Worm (Caenorhabditis elegans): ENCODE measurements around the gene cdh-5.
"Not testable (repeated sequence)": the region's sequence is repeated elsewhere in the genome, so short reads cannot be mapped to it uniquely, and the experiment has no call there.

cdh-5 gene

DNA sequence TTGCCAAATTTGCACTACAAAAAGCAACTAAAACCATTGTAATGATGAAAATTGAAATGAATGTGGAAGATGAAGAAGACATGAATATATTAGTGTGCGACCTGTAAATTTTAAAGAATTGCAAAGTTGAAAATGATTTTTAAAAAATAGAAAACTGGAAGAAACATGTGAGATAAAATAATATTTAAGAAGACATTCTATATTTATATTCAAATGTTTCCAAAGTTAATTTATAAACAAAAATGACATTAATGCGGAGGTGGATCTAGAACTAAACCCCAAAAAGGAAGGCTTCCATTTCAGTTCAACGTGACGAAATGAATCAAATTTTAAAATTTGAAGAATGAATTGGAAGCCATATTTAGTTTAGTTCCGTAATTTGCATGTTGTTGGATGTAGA, 10.5 kb downstream of the cdh-5 start, which contains the start of gene nlp-60:
Gene nlp-60 (minus strand): TSS at position 101 of the 400 bp plus-strand sequence.
- TF ChIP-seq cog-1 (tag; optimal IDR thresholded peaks at IDR 0.05) (no peak), tab-1 (GFP tag; IDR thresholded peaks at IDR 0.05) (no peak), ztf-29 (GFP tag; IDR thresholded peaks at IDR 0.05) (no peak), ztf-23 (GFP tag; IDR thresholded peaks at IDR 0.05) (no peak), klf-2 (GFP tag; conservative IDR thresholded peaks at IDR 0.05) (no peak), T22C8.4 (GFP tag; IDR thresholded peaks at IDR 0.05) (no peak), flt-1 (GFP tag; IDR thresholded peaks at IDR 0.05) (no peak), med-1 (GFP tag; optimal IDR thresholded peaks at IDR 0.05; ENCODE audit: insufficient read depth) (no peak), ref-1 (GFP tag; conservative IDR thresholded peaks at IDR 0.05) (no peak)

DNA sequence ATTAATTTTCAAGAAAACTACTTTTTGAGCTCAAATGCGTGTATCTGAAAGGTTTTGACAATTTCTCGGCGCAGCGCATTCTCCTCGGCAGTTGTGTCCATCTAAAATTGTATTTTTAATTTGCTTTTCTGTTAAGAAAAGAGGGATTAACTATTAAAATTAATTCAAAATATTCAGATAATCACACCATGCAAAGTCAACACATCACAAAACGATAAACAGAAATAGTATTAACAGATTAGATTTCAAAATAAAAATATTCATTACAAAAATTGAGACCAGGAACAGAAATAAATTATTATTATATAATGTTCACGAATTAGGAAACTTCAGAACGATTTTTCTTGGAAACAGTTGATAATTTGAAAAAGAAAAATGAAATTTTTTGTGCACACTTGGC, 17.8 kb downstream of the cdh-5 start, which contains the start of gene pole-2:
Gene pole-2 (minus strand): TSS at position 101 of the 400 bp plus-strand sequence.
- no peak for TF ChIP-seq cog-1 (tag; optimal IDR thresholded peaks at IDR 0.05)
- no peak for TF ChIP-seq T22C8.4 (GFP tag; IDR thresholded peaks at IDR 0.05)

DNA sequence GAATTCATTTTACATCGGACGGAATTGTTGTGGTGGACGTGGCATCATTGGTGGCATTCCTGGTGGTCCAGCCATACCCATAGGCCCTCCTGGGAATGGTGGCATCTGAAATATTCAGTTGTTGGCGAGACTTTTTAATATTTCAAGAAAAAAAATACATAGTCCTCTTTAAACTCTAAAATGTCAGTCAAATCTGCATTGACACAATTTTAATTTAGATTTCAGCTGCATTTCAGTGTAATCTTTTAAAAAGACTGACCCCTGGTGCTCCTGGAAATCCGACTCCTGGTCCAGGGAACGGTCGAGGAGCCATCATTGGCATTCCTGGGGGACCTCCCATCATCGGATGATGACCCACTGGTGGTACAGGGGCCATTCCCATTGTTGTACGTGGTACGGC, 18.2 kb downstream of the cdh-5 start:
- TF ChIP-seq med-1 (GFP tag; optimal IDR thresholded peaks at IDR 0.05; ENCODE audit: insufficient read depth) (no peak), tab-1 (GFP tag; IDR thresholded peaks at IDR 0.05) (no peak), ref-1 (GFP tag; conservative IDR thresholded peaks at IDR 0.05) (no peak), ztf-23 (GFP tag; IDR thresholded peaks at IDR 0.05) (no peak), T22C8.4 (GFP tag; IDR thresholded peaks at IDR 0.05) (no peak), flt-1 (GFP tag; IDR thresholded peaks at IDR 0.05) (no peak), klf-2 (GFP tag; conservative IDR thresholded peaks at IDR 0.05) (no peak), cog-1 (tag; optimal IDR thresholded peaks at IDR 0.05) (no peak), ztf-29 (GFP tag; IDR thresholded peaks at IDR 0.05) (no peak)

DNA sequence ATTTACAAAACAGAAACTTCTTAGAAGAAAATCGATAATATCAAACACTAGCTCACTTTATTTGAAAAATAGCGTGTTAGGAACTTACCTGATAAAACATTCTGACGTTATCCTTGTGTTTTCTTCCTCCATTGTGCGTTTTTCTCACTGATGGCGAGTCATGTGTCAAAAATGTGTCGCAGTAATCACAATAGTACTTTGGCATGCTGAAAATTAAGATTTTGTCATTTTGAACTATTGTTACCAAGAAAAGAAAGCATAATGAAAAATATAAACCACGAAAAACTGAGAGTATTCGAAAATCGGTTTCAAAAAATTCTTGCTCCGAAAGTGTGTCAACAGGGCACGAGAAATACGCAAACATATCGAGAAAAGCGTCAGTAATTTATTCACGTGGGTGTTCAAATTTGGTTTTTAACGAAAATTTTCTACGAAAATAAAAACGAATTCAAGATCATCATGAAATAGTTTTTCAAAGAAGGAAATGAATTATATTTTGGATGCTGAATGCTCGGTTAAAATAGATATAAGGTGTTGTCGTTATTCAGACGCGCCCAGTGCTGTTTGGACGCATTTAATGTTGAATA, 19.0 kb downstream of the cdh-5 start, which contains the start of gene snrp-3:
Gene snrp-3 (minus strand): TSS at position 206 of the 587 bp plus-strand sequence.
- TF ChIP-seq T22C8.4 (GFP tag; IDR thresholded peaks at IDR 0.05) (peak; percentile 70; the same call in 1 of the 2 replicates), med-1 (GFP tag; optimal IDR thresholded peaks at IDR 0.05; ENCODE audit: insufficient read depth) (no peak), cog-1 (tag; optimal IDR thresholded peaks at IDR 0.05) (peak; percentile 37)

DNA sequence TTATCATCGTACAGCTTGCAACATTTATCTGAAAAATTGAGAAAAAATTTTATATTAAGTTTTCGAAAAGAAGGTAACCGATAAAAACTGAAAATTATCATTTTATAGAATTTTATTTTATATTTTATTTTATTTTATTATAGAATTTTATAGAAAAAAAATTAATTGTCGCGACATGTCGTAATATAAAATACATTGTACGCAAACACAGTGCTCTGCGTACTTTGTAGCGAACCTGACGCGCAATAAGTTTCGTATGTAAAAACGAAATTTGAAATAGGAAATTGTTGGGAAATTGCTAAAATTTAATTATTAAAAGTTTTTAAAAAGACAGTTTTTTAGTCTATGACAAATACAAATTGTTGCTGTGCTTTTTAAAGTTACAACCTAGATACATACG, 22.8 kb downstream of the cdh-5 start, which contains the start of the genes hst-1 and ints-6:
Gene hst-1 (minus strand): TSS at position 28 of the 400 bp plus-strand sequence.
Gene ints-6 (plus strand): TSS at position 260 of the 400 bp plus-strand sequence.
- TF ChIP-seq T22C8.4 (GFP tag; IDR thresholded peaks at IDR 0.05): no peak
- no peak for TF ChIP-seq med-1 (GFP tag; optimal IDR thresholded peaks at IDR 0.05; ENCODE audit: insufficient read depth)
- no peak for TF ChIP-seq flt-1 (GFP tag; IDR thresholded peaks at IDR 0.05)
- TF ChIP-seq tab-1 (GFP tag; IDR thresholded peaks at IDR 0.05): no peak
- TF ChIP-seq cog-1 (tag; optimal IDR thresholded peaks at IDR 0.05): no peak
- no peak for TF ChIP-seq ztf-23 (GFP tag; IDR thresholded peaks at IDR 0.05)
- TF ChIP-seq ref-1 (GFP tag; conservative IDR thresholded peaks at IDR 0.05): no peak
- TF ChIP-seq klf-2 (GFP tag; conservative IDR thresholded peaks at IDR 0.05): no peak
- TF ChIP-seq ztf-29 (GFP tag; IDR thresholded peaks at IDR 0.05): no peak

DNA sequence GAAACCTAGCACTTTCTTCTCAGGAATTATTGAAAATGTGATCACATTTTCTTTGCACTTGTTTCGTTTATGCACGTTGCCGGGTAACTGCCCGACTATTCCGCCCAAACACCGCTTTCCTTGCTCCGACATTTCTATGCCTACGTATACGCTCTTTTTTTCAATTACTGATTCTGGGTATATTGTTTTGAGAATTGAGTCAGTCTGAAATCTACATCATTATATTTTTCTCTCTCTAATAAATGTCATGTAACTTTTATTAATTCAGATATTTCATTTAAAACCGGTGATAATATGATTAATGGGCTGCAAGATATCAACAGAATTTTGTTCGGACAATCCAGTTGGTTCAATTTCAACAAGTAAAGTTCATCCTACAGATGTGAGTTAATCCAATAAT, 28.7 kb downstream of the cdh-5 start, which contains the start of gene ttll-11:
Gene ttll-11 (plus strand): TSS at position 301 of the 400 bp plus-strand sequence.
- TF ChIP-seq T22C8.4 (GFP tag; IDR thresholded peaks at IDR 0.05) (no peak), ztf-23 (GFP tag; IDR thresholded peaks at IDR 0.05) (no peak), klf-2 (GFP tag; conservative IDR thresholded peaks at IDR 0.05) (no peak), flt-1 (GFP tag; IDR thresholded peaks at IDR 0.05) (no peak), tab-1 (GFP tag; IDR thresholded peaks at IDR 0.05) (no peak), ztf-29 (GFP tag; IDR thresholded peaks at IDR 0.05) (no peak), cog-1 (tag; optimal IDR thresholded peaks at IDR 0.05) (no peak), med-1 (GFP tag; optimal IDR thresholded peaks at IDR 0.05; ENCODE audit: insufficient read depth) (no peak), ref-1 (GFP tag; conservative IDR thresholded peaks at IDR 0.05) (no peak)

DNA sequence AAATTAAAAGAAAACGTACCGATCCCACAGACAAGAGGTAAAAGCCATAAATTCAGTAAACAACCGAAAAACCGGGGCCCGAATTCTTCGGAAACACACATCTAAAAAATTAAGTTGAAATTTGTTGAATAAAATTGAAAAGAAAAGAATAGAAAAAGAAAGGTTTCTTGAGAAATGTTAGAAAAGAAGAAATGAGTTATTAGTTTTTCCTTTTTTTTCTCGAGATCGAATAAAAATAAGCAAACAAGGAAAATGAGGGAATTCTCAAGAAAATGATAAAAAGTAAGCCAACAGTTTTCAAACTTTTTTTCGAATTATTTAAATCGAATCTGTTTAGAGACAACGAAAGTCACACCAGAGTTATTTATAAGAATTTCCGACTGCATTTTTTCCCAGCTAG, 36.8 kb downstream of the cdh-5 start, which contains the start of gene H23L24.4:
Gene H23L24.4 (minus strand): TSS at position 101 of the 400 bp plus-strand sequence.
- TF ChIP-seq T22C8.4 (GFP tag; IDR thresholded peaks at IDR 0.05) (no peak), flt-1 (GFP tag; IDR thresholded peaks at IDR 0.05) (no peak), klf-2 (GFP tag; conservative IDR thresholded peaks at IDR 0.05) (no peak), ztf-23 (GFP tag; IDR thresholded peaks at IDR 0.05) (no peak), ref-1 (GFP tag; conservative IDR thresholded peaks at IDR 0.05) (no peak), ztf-29 (GFP tag; IDR thresholded peaks at IDR 0.05) (no peak), cog-1 (tag; optimal IDR thresholded peaks at IDR 0.05) (no peak), med-1 (GFP tag; optimal IDR thresholded peaks at IDR 0.05; ENCODE audit: insufficient read depth) (no peak), tab-1 (GFP tag; IDR thresholded peaks at IDR 0.05) (no peak)

DNA sequence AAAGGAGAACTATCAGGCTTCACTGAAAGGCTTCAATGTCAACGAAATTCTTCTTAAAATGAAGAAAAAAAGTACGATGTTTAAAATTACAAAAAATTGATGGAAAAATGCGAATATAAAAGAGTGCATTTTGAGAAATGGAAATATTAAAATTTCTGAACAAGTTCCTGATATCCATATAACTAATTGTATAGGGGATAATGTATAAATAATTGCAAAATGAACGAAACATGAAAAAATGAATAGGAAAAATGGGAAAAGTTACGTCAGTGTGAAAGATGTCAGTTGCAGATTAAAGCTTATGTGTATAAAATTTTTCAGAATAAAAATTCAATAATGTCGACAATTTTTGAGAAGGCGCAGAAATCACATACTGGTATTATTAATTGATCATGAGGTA, 39.3 kb downstream of the cdh-5 start:
- no peak for TF ChIP-seq ztf-29 (GFP tag; IDR thresholded peaks at IDR 0.05)

DNA sequence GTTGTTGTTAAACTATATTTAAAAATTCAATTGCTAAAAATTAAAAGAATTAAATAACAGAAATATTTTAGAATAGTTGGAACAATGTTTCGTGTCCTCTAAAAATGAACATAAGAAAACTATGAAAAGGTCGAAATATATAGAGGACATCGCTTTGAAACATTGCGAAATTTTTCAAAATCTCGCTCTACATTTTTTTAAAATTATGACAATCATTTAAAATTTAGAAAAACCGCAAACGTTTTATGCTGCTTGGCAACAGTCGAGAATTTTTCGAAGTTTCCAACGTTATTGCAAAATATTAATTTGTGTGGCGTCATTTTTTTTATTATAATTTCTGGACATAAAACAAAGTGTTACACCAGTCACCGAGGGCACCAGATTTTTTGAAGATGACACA, 46.3 kb downstream of the cdh-5 start, which contains the start of the genes parg-2 and ipla-5:
Gene parg-2 (minus strand): TSS at position 101 of the 400 bp plus-strand sequence.
Gene ipla-5 (plus strand): TSS at position 216 of the 400 bp plus-strand sequence.
- TF ChIP-seq ref-1 (GFP tag; conservative IDR thresholded peaks at IDR 0.05); med-1 (GFP tag; optimal IDR thresholded peaks at IDR 0.05; ENCODE audit: insufficient read depth); flt-1 (GFP tag; IDR thresholded peaks at IDR 0.05): not testable (repeated sequence)

DNA sequence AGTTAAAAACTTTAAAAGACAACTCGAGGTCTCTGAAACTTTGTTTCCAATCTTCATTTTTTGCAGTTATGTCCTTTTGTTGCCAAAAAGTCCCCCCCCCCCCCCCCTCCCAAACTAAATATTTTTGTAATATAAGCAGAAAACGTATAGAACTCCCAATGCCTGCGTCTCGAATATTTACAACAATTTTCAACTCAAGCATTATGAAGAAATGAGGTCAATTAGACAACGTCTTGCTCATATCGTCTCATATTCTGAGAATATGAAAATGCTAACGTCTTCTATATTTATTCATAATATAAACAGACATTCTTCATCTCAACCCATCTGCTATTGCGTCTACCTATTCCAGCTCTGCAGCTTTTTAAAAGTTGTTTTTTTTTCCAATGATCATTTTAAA, 49.4 kb downstream of the cdh-5 start, which contains the start of gene H23L24.1:
Gene H23L24.1 (plus strand): TSS at position 301 of the 400 bp plus-strand sequence.
- no peak for TF ChIP-seq T22C8.4 (GFP tag; IDR thresholded peaks at IDR 0.05)
- no peak for TF ChIP-seq klf-2 (GFP tag; conservative IDR thresholded peaks at IDR 0.05)
- TF ChIP-seq tab-1 (GFP tag; IDR thresholded peaks at IDR 0.05): no peak
- no peak for TF ChIP-seq ztf-23 (GFP tag; IDR thresholded peaks at IDR 0.05)

Data from whole organism, midembryonic.